Fruit fly (Drosophila melanogaster): Measurements from ENCODE around the gene CG32811.

- TF ChIP-seq psq (optimal IDR thresholded peaks at IDR 0.05) = no peak
- TF ChIP-seq Sin3A (optimal IDR thresholded peaks at IDR 0.05) = no peak
- no peak for TF ChIP-seq Myc (optimal IDR thresholded peaks at IDR 0.05)
- no peak for TF ChIP-seq h (optimal IDR thresholded peaks at IDR 0.05)
- no peak for TF ChIP-seq insv (optimal IDR thresholded peaks at IDR 0.05)
- TF ChIP-seq ttk (optimal IDR thresholded peaks at IDR 0.05) = no peak
These were observed 22.9 kb upstream of the CG32811 start for dm6 chrX:1321043-1321442.

Measured in Kc167 (cell line).